Fruit fly (Drosophila melanogaster) Kc167 (cell line): ENCODE data around the gene CG7276.

Source experiments
- Myc ChIP-seq: fragments of >200 bp; optimal IDR thresholded peaks from 2 replicates; lab custom pipeline; 2017; ENCODE audit warnings: missing external identifiers
- Sin3A ChIP-seq: fragments of >200 bp; optimal IDR thresholded peaks from 2 replicates; lab custom pipeline; 2018; ENCODE audit warnings: missing external identifiers
- h ChIP-seq: fragments of >200 bp; optimal IDR thresholded peaks from 3 replicates; lab custom pipeline; 2018; ENCODE audit warnings: missing external identifiers
- psq ChIP-seq: fragments of >200 bp; optimal IDR thresholded peaks from 2 replicates; lab custom pipeline; 2017; ENCODE audit warnings: missing external identifiers

DNA sequence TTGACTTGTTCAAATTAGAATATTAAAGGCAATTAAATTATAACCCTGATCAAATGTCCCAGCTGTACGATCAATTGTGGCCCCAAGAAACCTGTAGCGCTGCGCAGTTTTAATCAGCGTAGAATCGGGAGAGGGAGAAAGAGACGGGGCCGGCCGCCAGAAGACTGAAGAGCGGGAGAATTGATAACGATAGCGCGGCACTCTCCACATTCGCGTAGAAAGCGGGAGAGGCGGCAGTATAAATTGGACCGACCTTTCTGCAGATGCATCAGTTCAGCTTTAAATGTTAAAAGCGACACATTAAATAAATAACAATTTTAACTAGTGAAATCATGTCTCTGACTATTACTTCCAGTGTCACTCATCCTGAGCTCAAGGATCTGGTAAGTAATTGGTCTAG lies 12.8 kb downstream of the CG7276 start, which contains the start of gene MsrA:
- TF ChIP-seq psq = no peak
- TF ChIP-seq h (lab: Kevin White, UChicago) = no peak
- TF ChIP-seq Sin3A = no peak
- TF ChIP-seq Myc (lab: Kevin White, UChicago) = no peak
